Worm (Caenorhabditis elegans) whole organism, L1 larva: Measurements from ENCODE around the gene sea-1.

ENCODE experiments used
- C16A3.4 ChIP-seq: fragments of 150-350 bp; optimal IDR thresholded peaks from 2 replicates; lab custom pipeline; 2014; ENCODE audit warnings: missing biosample characterization, missing genetic modification characterization
- C34B4.2 ChIP-seq: sonication (generic microtip); optimal IDR thresholded peaks from 2 replicates; lab custom pipeline; 2017; ENCODE audit warnings: mild to moderate bottlenecking, missing genetic modification characterization, missing compliant biosample characterization
- alr-1 ChIP-seq: fragments of 200-800 bp; sonication (Bioruptor generic); optimal IDR thresholded peaks from 2 replicates; lab custom pipeline; 2018; ENCODE audit warnings: borderline replicate concordance, mild to moderate bottlenecking, missing genetic modification characterization, missing compliant biosample characterization
- aly-2 ChIP-seq: fragments of 150-350 bp; optimal IDR thresholded peaks from 2 replicates; lab custom pipeline; 2014; ENCODE audit warnings: missing biosample characterization, missing genetic modification characterization
- ceh-63 ChIP-seq: fragments of 200-800 bp; sonication (Bioruptor generic); optimal IDR thresholded peaks from 2 replicates; lab custom pipeline; 2018; ENCODE audit warnings: mild to moderate bottlenecking, missing genetic modification characterization, missing compliant biosample characterization
- ceh-90 ChIP-seq: sonication (generic microtip); optimal IDR thresholded peaks from 2 replicates; lab custom pipeline; 2016; ENCODE audit warnings: missing genetic modification characterization, missing compliant biosample characterization
- efl-1 ChIP-seq, 4 experiments: fragments of 150-350 bp; optimal IDR thresholded peaks in 3 of 4; peaks in 1 of 4; 1 replicate in 1 of 4; 2 replicates in 3 of 4; lab custom pipeline; 2014; ENCODE audit warnings: missing biosample characterization in 2 of 4, missing genetic modification characterization in 2 of 4, missing genetic modification reagents in 2 of 4
- egl-27 ChIP-seq, 2 experiments: fragments of 150-350 bp in 1 of 2; sonication (generic microtip); optimal IDR thresholded peaks; 3 replicates each; lab custom pipeline; 2017 to 2018; ENCODE audit warnings: missing biosample characterization in 2 of 2, missing genetic modification characterization in 2 of 2, missing genetic modification reagents in 2 of 2
- elt-2 ChIP-seq: sonication (generic microtip); optimal IDR thresholded peaks from 2 replicates; lab custom pipeline; 2016; ENCODE audit warnings: missing genetic modification characterization, mild to moderate bottlenecking, inconsistent platforms, missing compliant biosample characterization, missing genetic modification reagents
- elt-3 ChIP-seq, 6 experiments: fragments of 150-350 bp in 1 of 6; sonication (generic microtip); optimal IDR thresholded peaks; 2 replicates each; lab custom pipeline; 2017 to 2018; ENCODE audit warnings: missing biosample characterization in 6 of 6, missing genetic modification characterization in 6 of 6, inconsistent platforms in 1 of 6
- fkh-10 ChIP-seq: sonication (generic microtip); optimal IDR thresholded peaks from 2 replicates; lab custom pipeline; 2017; ENCODE audit warnings: missing biosample characterization, missing genetic modification reagents, missing genetic modification characterization
- fkh-8 ChIP-seq: sonication (generic microtip); optimal IDR thresholded peaks from 2 replicates; lab custom pipeline; 2016; ENCODE audit warnings: mild to moderate bottlenecking, missing genetic modification characterization, missing compliant biosample characterization
- hlh-4 ChIP-seq: sonication (generic microtip); optimal IDR thresholded peaks from 2 replicates; lab custom pipeline; 2016; ENCODE audit warnings: mild to moderate bottlenecking, missing genetic modification characterization, missing compliant biosample characterization
- lin-14 ChIP-seq: fragments of 200-800 bp; sonication (Bioruptor generic); optimal IDR thresholded peaks from 2 replicates; lab custom pipeline; 2018; ENCODE audit warnings: mild to moderate bottlenecking, missing genetic modification characterization, moderate library complexity, missing compliant biosample characterization
- lin-35 ChIP-seq, 2 experiments: fragments of 150-350 bp; optimal IDR thresholded peaks; 2 replicates each; lab custom pipeline; 2014; ENCODE audit warnings: missing biosample characterization in 2 of 2, missing genetic modification characterization in 2 of 2, missing genetic modification reagents in 2 of 2
- lin-39 ChIP-seq: fragments of 150-350 bp; optimal IDR thresholded peaks from 2 replicates; lab custom pipeline; 2014; ENCODE audit warnings: missing biosample characterization, missing genetic modification reagents, missing genetic modification characterization
- lir-3 ChIP-seq: sonication (generic microtip); optimal IDR thresholded peaks from 2 replicates; lab custom pipeline; 2016; ENCODE audit warnings: mild to moderate bottlenecking, missing genetic modification characterization, moderate library complexity, missing compliant biosample characterization; ENCODE audit not compliant: poor library complexity
- lsy-2 ChIP-seq, 2 experiments: fragments of 150-350 bp; optimal IDR thresholded peaks; 2 replicates each; lab custom pipeline; 2014; ENCODE audit warnings: missing biosample characterization in 2 of 2, missing genetic modification characterization in 2 of 2
- mab-9 ChIP-seq: fragments of 200-800 bp; sonication (Bioruptor generic); IDR thresholded peaks from 2 replicates; pipeline ENCODE4 v1.3.6; 2022; ENCODE audit warnings: missing genetic modification reagents, missing genetic modification characterization, missing compliant biosample characterization
- mep-1 ChIP-seq: fragments of 150-350 bp; optimal IDR thresholded peaks from 2 replicates; lab custom pipeline; 2014; ENCODE audit warnings: missing biosample characterization, missing genetic modification characterization
- nhr-237 ChIP-seq: fragments of 150-350 bp; optimal IDR thresholded peaks from 2 replicates; lab custom pipeline; 2014; ENCODE audit warnings: missing biosample characterization, missing genetic modification characterization
- nhr-28 ChIP-seq: fragments of 150-350 bp; optimal IDR thresholded peaks from 2 replicates; lab custom pipeline; 2014; ENCODE audit warnings: missing biosample characterization, missing genetic modification characterization
- nhr-84 ChIP-seq: sonication (generic microtip); optimal IDR thresholded peaks from 2 replicates; lab custom pipeline; 2017; ENCODE audit warnings: missing biosample characterization, missing genetic modification characterization
- nhr-90 ChIP-seq: sonication (generic microtip); optimal IDR thresholded peaks from 2 replicates; lab custom pipeline; 2016; ENCODE audit warnings: mild to moderate bottlenecking, missing genetic modification characterization, missing compliant biosample characterization; ENCODE audit not compliant: poor library complexity
- rnt-1 ChIP-seq: sonication (generic microtip); optimal IDR thresholded peaks from 2 replicates; lab custom pipeline; 2016; ENCODE audit warnings: mild to moderate bottlenecking, missing genetic modification characterization, moderate library complexity, missing compliant biosample characterization
- sox-4 ChIP-seq: sonication (generic microtip); optimal IDR thresholded peaks from 2 replicates; lab custom pipeline; 2016; ENCODE audit warnings: missing genetic modification characterization, missing compliant biosample characterization
- sptf-1 ChIP-seq: fragments of 150-350 bp; optimal IDR thresholded peaks from 2 replicates; lab custom pipeline; 2014; ENCODE audit warnings: missing biosample characterization, missing genetic modification characterization
- unc-62 ChIP-seq: fragments of 150-350 bp; optimal IDR thresholded peaks from 2 replicates; lab custom pipeline; 2014; ENCODE audit warnings: missing biosample characterization, missing genetic modification reagents, missing genetic modification characterization
- unc-86 ChIP-seq: sonication (generic microtip); optimal IDR thresholded peaks from 2 replicates; lab custom pipeline; 2016; ENCODE audit warnings: missing genetic modification characterization, missing compliant biosample characterization
- unc-98 ChIP-seq: fragments of 200-800 bp; sonication (Bioruptor generic); IDR thresholded peaks from 2 replicates; pipeline ENCODE4 v1.3.6; 2022; ENCODE audit warnings: missing genetic modification characterization, missing compliant biosample characterization
- ztf-11 ChIP-seq, 2 experiments: sonication (generic microtip); optimal IDR thresholded peaks; 2 replicates each; lab custom pipeline; 2016 to 2017; ENCODE audit warnings: missing genetic modification characterization in 2 of 2, missing biosample characterization in 1 of 2, missing compliant biosample characterization in 1 of 2

Gene sea-1

DNA sequence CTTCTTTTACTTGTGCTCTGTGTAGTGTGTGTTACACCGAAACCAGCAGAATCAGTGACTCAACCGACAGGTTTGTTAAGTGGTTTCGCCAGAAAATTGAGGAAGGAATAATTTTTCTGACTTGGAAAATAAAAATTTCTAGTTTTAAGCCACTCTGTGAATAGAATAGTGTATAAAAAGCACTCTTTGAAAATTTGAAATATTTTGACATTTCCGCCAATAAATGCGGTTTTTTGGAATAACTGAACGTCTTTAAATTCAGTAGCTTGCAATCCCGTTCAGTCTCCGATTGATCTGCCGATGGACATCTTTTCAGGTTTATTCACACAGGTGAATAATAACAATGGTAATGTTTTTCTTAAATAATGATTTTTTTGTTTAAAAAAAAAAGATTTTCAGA is 8.9 kb downstream of the sea-1 start, which contains the start of gene F19B10.3:
F19B10.3 (plus strand) TSS at position 301 of the 400 bp plus-strand sequence.
- TF ChIP-seq unc-62 (GFP tag; lab: Kevin White, UChicago) = no peak
- no peak for TF ChIP-seq efl-1 (optimal IDR thresholded peaks at IDR 0.05; lab: Kevin White, UChicago)
- peak in 1 of 2 experiments; percentile 29 for TF ChIP-seq efl-1 (GFP tag; optimal IDR thresholded peaks at IDR 0.05 in 1 of 2; lab: Kevin White, UChicago)
- TF ChIP-seq nhr-90 = no peak

- TF ChIP-seq ceh-63 (no peak), mab-9 (GFP tag; lab: Robert Waterston, UW) (no peak), hlh-4 (tag; lab: Kevin White, UChicago) (no peak), lin-39 (no peak), mep-1 (tag; lab: Kevin White, UChicago) (no peak), egl-27 (tag; optimal IDR thresholded peaks at IDR 0.05; lab: Kevin White, UChicago) (no peak), fkh-8 (tag; lab: Kevin White, UChicago) (no peak)
Measured at ce11 chrII:3663796-3664195, 9.6 kb downstream of the sea-1 start, which contains the start of gene F19B10.6. Gene F19B10.6 (minus strand): TSS chrII:3663896.

- TF ChIP-seq efl-1 (optimal IDR thresholded peaks at IDR 0.05; lab: Kevin White, UChicago) (peak; percentile 20 to 29), efl-1 (GFP tag; optimal IDR thresholded peaks at IDR 0.05 in 1 of 2; lab: Kevin White, UChicago) (no peak), lin-35 (GFP tag; optimal IDR thresholded peaks at IDR 0.05; lab: Kevin White, UChicago) (peak in 1 of 2 experiments; percentile 45), fkh-10 (GFP tag; lab: Kevin White, UChicago) (no peak), egl-27 (tag; optimal IDR thresholded peaks at IDR 0.05; lab: Kevin White, UChicago) (no peak), nhr-28 (tag; lab: Kevin White, UChicago) (no peak), fkh-8 (tag; lab: Kevin White, UChicago) (no peak), unc-98 (GFP tag; lab: Robert Waterston, UW) (no peak), rnt-1 (tag; lab: Kevin White, UChicago) (peak; percentile 27), C16A3.4 (tag; lab: Kevin White, UChicago) (no peak), elt-2 (tag; lab: Kevin White, UChicago) (peak; percentile 41), sox-4 (tag; lab: Kevin White, UChicago) (no peak), ztf-11 (tag; optimal IDR thresholded peaks at IDR 0.05; lab: Kevin White, UChicago) (no peak), lir-3 (tag; lab: Kevin White, UChicago) (no peak), alr-1 (tag; lab: Kevin White, UChicago) (no peak), unc-86 (no peak), lin-39 (no peak), lin-14 (GFP tag; lab: Kevin White, UChicago) (peak; percentile 49), nhr-237 (no peak), hlh-4 (tag; lab: Kevin White, UChicago) (no peak), C34B4.2 (tag; lab: Kevin White, UChicago) (no peak), elt-3 (tag; optimal IDR thresholded peaks at IDR 0.05; lab: Kevin White, UChicago) (peak in 1 of 6 experiments; percentile 9)
Measured at ce11 chrII:3661932-3662331, 11.5 kb downstream of the sea-1 start, which contains the start of gene F19B10.13. Gene F19B10.13 (plus strand): TSS chrII:3662274.

- TF ChIP-seq lin-39 (no peak), lir-3 (tag; lab: Kevin White, UChicago) (no peak), nhr-84 (tag; lab: Kevin White, UChicago) (no peak), sptf-1 (tag; lab: Kevin White, UChicago) (no peak)
Measured at ce11 chrII:3659776-3660175, 13.6 kb downstream of the sea-1 start, which contains the start of gene F19B10.4. Gene F19B10.4 (plus strand): TSS chrII:3660076.

DNA sequence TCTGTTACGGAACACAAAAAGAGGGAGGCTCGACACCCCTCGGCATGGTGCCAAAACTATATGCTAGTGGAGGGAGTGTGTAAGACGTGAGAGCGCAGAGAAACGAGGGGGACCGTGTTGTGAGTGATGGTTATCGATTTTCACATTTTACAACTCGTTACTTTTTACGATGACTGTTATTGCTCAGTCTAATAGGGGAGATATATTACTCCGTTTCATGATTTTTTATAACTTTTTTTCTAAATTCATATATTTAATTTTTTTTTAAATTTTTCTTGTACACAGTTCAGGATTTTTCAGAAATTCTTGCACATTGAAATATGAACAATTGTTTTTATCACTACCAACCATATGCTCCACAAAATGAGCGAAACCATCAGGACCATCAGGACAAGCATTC is 18.0 kb downstream of the sea-1 start, which contains the start of gene F19B10.5:
F19B10.5 (plus strand) TSS at position 301 of the 400 bp plus-strand sequence.
- TF ChIP-seq lsy-2 (tag; optimal IDR thresholded peaks at IDR 0.05; lab: Kevin White, UChicago) = no peak
- no peak for TF ChIP-seq ceh-90 (tag; lab: Kevin White, UChicago)
- TF ChIP-seq fkh-10 (GFP tag; lab: Kevin White, UChicago) = no peak
- TF ChIP-seq efl-1 (optimal IDR thresholded peaks at IDR 0.05; lab: Kevin White, UChicago) = no peak
- peak in 1 of 2 experiments; percentile 31 for TF ChIP-seq efl-1 (GFP tag; optimal IDR thresholded peaks at IDR 0.05 in 1 of 2; lab: Kevin White, UChicago)
- no peak for TF ChIP-seq aly-2 (tag; lab: Kevin White, UChicago)
